Fruit fly (Drosophila melanogaster): ENCODE results near the gene Fkbp39.
A peak's percentile ranks its signal among the peaks of the same experiment; 100 is the strongest.

Gene Fkbp39

dm6 chr3R:15366839-15367238 lies 33.9 kb upstream of the Fkbp39 start (continued):
- TF ChIP-seq CG4404 (GFP tag; IDR thresholded peaks at IDR 0.05) (no peak), CG14667 (GFP tag; IDR thresholded peaks at IDR 0.05) (no peak), Sox100B (GFP tag; optimal IDR thresholded peaks at IDR 0.05) (no peak), toy (GFP tag; IDR thresholded peaks at IDR 0.05) (no peak), Mes4 (GFP tag; optimal IDR thresholded peaks at IDR 0.05) (no peak), lab (GFP tag; optimal IDR thresholded peaks at IDR 0.05) (no peak), sens (GFP tag) (peak; percentile 75), slbo (GFP tag; IDR thresholded peaks at IDR 0.05) (peak; percentile 66), mirr (GFP tag; optimal IDR thresholded peaks at IDR 0.05) (no peak), CG8359 (GFP tag; optimal IDR thresholded peaks at IDR 0.05; ENCODE audit: borderline replicate concordance) (no peak), Sry-β (GFP tag; optimal IDR thresholded peaks at IDR 0.05) (no peak), h (optimal IDR thresholded peaks at IDR 0.05) (no peak), bigmax (GFP tag; optimal IDR thresholded peaks at IDR 0.05) (no peak), ems (GFP tag; optimal IDR thresholded peaks at IDR 0.05) (peak; percentile 11), CG10147 (GFP tag; optimal IDR thresholded peaks at IDR 0.05) (no peak), CG4360 (GFP tag; IDR thresholded peaks at IDR 0.05) (no peak), Hmr (GFP tag; optimal IDR thresholded peaks at IDR 0.05) (no peak), lbe (GFP tag; optimal IDR thresholded peaks at IDR 0.05) (no peak), usp (GFP tag; optimal IDR thresholded peaks at IDR 0.05) (no peak), mam (GFP tag; optimal IDR thresholded peaks at IDR 0.05) (no peak), esg (GFP tag; conservative IDR thresholded peaks at IDR 0.05) (peak; percentile 45; the same call in 1 of the 2 replicates), H2.0 (GFP tag; IDR thresholded peaks at IDR 0.05) (peak; percentile 23; the same call in 1 of the 2 replicates), Hr78 (GFP tag; optimal IDR thresholded peaks at IDR 0.05) (no peak), phol (tag; optimal IDR thresholded peaks at IDR 0.05) (peak; percentile 32), al (GFP tag; IDR thresholded peaks at IDR 0.05) (peak; percentile 33; the same call in 1 of the 2 replicates), CG14441 (GFP tag; IDR thresholded peaks at IDR 0.05) (peak; percentile 51), CG31441 (GFP tag; IDR thresholded peaks at IDR 0.05) (no peak; the same call in 1 of the 2 replicates), sisA (GFP tag; IDR thresholded peaks at IDR 0.05) (no peak; the same call in 1 of the 2 replicates), CG9215 (GFP tag; IDR thresholded peaks at IDR 0.05) (no peak), disco-r (GFP tag; optimal IDR thresholded peaks at IDR 0.05) (no peak), CG15269 (tag; optimal IDR thresholded peaks at IDR 0.05) (no peak), nau (GFP tag; optimal IDR thresholded peaks at IDR 0.05) (no peak), sc (optimal IDR thresholded peaks at IDR 0.05) (no peak), sc (GFP tag; optimal IDR thresholded peaks at IDR 0.05) (no peak), Spps (tag; optimal IDR thresholded peaks at IDR 0.05) (no peak), CG11723 (GFP tag; optimal IDR thresholded peaks at IDR 0.05) (no peak), dm (GFP tag; optimal IDR thresholded peaks at IDR 0.05) (no peak), CG8281 (tag; optimal IDR thresholded peaks at IDR 0.05) (no peak), CG2875 (GFP tag; optimal IDR thresholded peaks at IDR 0.05) (no peak), CG6175 (GFP tag; IDR thresholded peaks at IDR 0.05) (no peak), fru (optimal IDR thresholded peaks at IDR 0.05) (no peak), lilli (GFP tag; optimal IDR thresholded peaks at IDR 0.05) (peak; percentile 4), slp2 (GFP tag; optimal IDR thresholded peaks at IDR 0.05) (no peak), HLH54F (GFP tag; optimal IDR thresholded peaks at IDR 0.05) (no peak), dan (GFP tag; IDR thresholded peaks at IDR 0.05) (no peak), tll (GFP tag; optimal IDR thresholded peaks at IDR 0.05) (no peak), CG30403 (GFP tag; optimal IDR thresholded peaks at IDR 0.05) (peak; percentile 63), CG2889 (GFP tag; IDR thresholded peaks at IDR 0.05) (no peak), Usf (GFP tag; optimal IDR thresholded peaks at IDR 0.05) (no peak), pfk (GFP tag; optimal IDR thresholded peaks at IDR 0.05) (no peak), CG17912 (GFP tag; optimal IDR thresholded peaks at IDR 0.05) (no peak), Camta (GFP tag; optimal IDR thresholded peaks at IDR 0.05) (no peak), CG1602 (GFP tag; optimal IDR thresholded peaks at IDR 0.05) (no peak)

All from whole organism, embryonic.